Worm (Caenorhabditis elegans): ENCODE results near the gene dmsr-6.

Gene dmsr-6

ce11 chrII:14437922-14438458 lies 17.4 kb upstream of the dmsr-6 start, which contains the start of gene K04B12.2:
TSS of gene K04B12.2 (minus strand) at chrII:14437972.
- TF ChIP-seq unc-62 (GFP tag; optimal IDR thresholded peaks at IDR 0.05), result no peak

- no peak for TF ChIP-seq unc-62 (GFP tag; optimal IDR thresholded peaks at IDR 0.05)
Measured at ce11 chrII:14441144-14441543, 14.3 kb upstream of the dmsr-6 start, which contains the start of gene smg-8. TSS of gene smg-8 (plus strand) at chrII:14441409.

- no peak for TF ChIP-seq unc-62 (GFP tag; optimal IDR thresholded peaks at IDR 0.05)
Measured at ce11 chrII:14451934-14452333, 3.5 kb upstream of the dmsr-6 start.

- no peak for TF ChIP-seq unc-62 (GFP tag; optimal IDR thresholded peaks at IDR 0.05)
Measured at ce11 chrII:14470020-14470419, 14.6 kb downstream of the dmsr-6 start.

- TF ChIP-seq unc-62 (GFP tag; optimal IDR thresholded peaks at IDR 0.05), result no peak
Measured at ce11 chrII:14474700-14475099, 19.3 kb downstream of the dmsr-6 start.

- no peak for TF ChIP-seq unc-62 (GFP tag; optimal IDR thresholded peaks at IDR 0.05)
Measured at ce11 chrII:14479583-14480245, 24.3 kb downstream of the dmsr-6 start, which contains the start of gene C13B4.1. TSS of gene C13B4.1 (minus strand) at chrII:14479633.

- no peak for TF ChIP-seq unc-62 (GFP tag; optimal IDR thresholded peaks at IDR 0.05)
Measured at ce11 chrII:14480772-14481171, 25.3 kb downstream of the dmsr-6 start.

ce11 chrII:14483813-14484212 lies 28.4 kb downstream of the dmsr-6 start:
- TF ChIP-seq unc-62 (GFP tag; optimal IDR thresholded peaks at IDR 0.05), result no peak

ce11 chrII:14488661-14489060 lies 33.2 kb downstream of the dmsr-6 start, which contains the start of gene usp-14:
TSS of gene usp-14 (minus strand) at chrII:14488688.
- no peak for TF ChIP-seq unc-62 (GFP tag; optimal IDR thresholded peaks at IDR 0.05)

ce11 chrII:14489407-14489806 lies 34.0 kb downstream of the dmsr-6 start, which contains the start of gene vnut-1:
TSS of gene vnut-1 (plus strand) at chrII:14489802.
- no peak for TF ChIP-seq unc-62 (GFP tag; optimal IDR thresholded peaks at IDR 0.05)

- TF ChIP-seq unc-62 (GFP tag; optimal IDR thresholded peaks at IDR 0.05), result no peak
Measured at ce11 chrII:14492592-14493196, 37.3 kb downstream of the dmsr-6 start.

ce11 chrII:14494014-14494413 lies 38.6 kb downstream of the dmsr-6 start:
- TF ChIP-seq unc-62 (GFP tag; optimal IDR thresholded peaks at IDR 0.05), result no peak

ce11 chrII:14494414-14494463 lies 38.8 kb downstream of the dmsr-6 start, which contains the start of gene cysl-2:
TSS of gene cysl-2 (minus strand) at chrII:14494451.
- no peak for TF ChIP-seq unc-62 (GFP tag; optimal IDR thresholded peaks at IDR 0.05)

ce11 chrII:14494464-14494863 lies 39.0 kb downstream of the dmsr-6 start:
- no peak for TF ChIP-seq unc-62 (GFP tag; optimal IDR thresholded peaks at IDR 0.05)

- TF ChIP-seq unc-62 (GFP tag; optimal IDR thresholded peaks at IDR 0.05), result no peak
Measured at ce11 chrII:14495341-14495740, 39.9 kb downstream of the dmsr-6 start.

- no peak for TF ChIP-seq unc-62 (GFP tag; optimal IDR thresholded peaks at IDR 0.05)
Measured at ce11 chrII:14496809-14497208, 41.4 kb downstream of the dmsr-6 start.

- TF ChIP-seq unc-62 (GFP tag; optimal IDR thresholded peaks at IDR 0.05), result no peak
Measured at ce11 chrII:14497848-14498247, 42.4 kb downstream of the dmsr-6 start, which contains the start of gene dhs-8. TSS of gene dhs-8 (plus strand) at chrII:14498026.

Data from whole organism, dauer.